Worm (Caenorhabditis elegans): ENCODE data around the gene let-653.

ce11 chrIV:11937087-11937486 lies 51.7 kb downstream of the let-653 start, which contains the start of gene slc-5A12:
- TF ChIP-seq mep-1 (tag; optimal IDR thresholded peaks at IDR 0.05) (no peak), nhr-76 (tag; optimal IDR thresholded peaks at IDR 0.05) (no peak), elt-1 (tag; optimal IDR thresholded peaks at IDR 0.05; ENCODE audit: borderline replicate concordance, insufficient read depth) (no peak), nhr-28 (tag; optimal IDR thresholded peaks at IDR 0.05) (no peak)
